Fruit fly (Drosophila melanogaster) whole organism, pupa: Measurements from ENCODE around the gene XRCC1.

Experiments used
- CG10348 ChIP-seq: fragments of 200-800 bp; sonication (Bioruptor generic); IDR thresholded peaks from 2 replicates; pipeline ENCODE4 v1.3.6; 2022; ENCODE audit warnings: missing biosample characterization, missing genetic modification characterization
- CG12605 ChIP-seq: fragments of 200-800 bp; sonication (Bioruptor generic); IDR thresholded peaks from 2 replicates; pipeline ENCODE4 v1.3.6; 2022; ENCODE audit warnings: missing biosample characterization, missing genetic modification characterization
- CG13204 ChIP-seq: fragments of 200-800 bp; sonication (Bioruptor generic); optimal IDR thresholded peaks from 2 replicates; lab custom pipeline; 2018; ENCODE audit warnings: missing biosample characterization, mild to moderate bottlenecking, missing genetic modification characterization, moderate library complexity
- CG14655 ChIP-seq: fragments of 200-800 bp; sonication (Bioruptor generic); optimal IDR thresholded peaks from 3 replicates; lab custom pipeline; 2017; ENCODE audit warnings: mild to moderate bottlenecking, missing biosample characterization, missing genetic modification reagents, missing genetic modification characterization
- CG15710 ChIP-seq: fragments of 200-800 bp; sonication (Bioruptor generic); optimal IDR thresholded peaks from 2 replicates; lab custom pipeline; 2018; ENCODE audit warnings: missing biosample characterization, mild to moderate bottlenecking, missing genetic modification characterization, moderate library complexity
- CG17806 ChIP-seq: fragments of 200-800 bp; sonication (Bioruptor generic); optimal IDR thresholded peaks from 2 replicates; lab custom pipeline; 2018; ENCODE audit warnings: missing biosample characterization, mild to moderate bottlenecking, missing genetic modification characterization, moderate library complexity
- CG32121 ChIP-seq: fragments of 200-800 bp; sonication (Bioruptor generic); IDR thresholded peaks from 2 replicates; pipeline ENCODE4 v1.3.6; 2022; ENCODE audit warnings: missing biosample characterization, missing genetic modification characterization
- CG34367 ChIP-seq: fragments of 200-800 bp; sonication (Bioruptor generic); optimal IDR thresholded peaks from 2 replicates; lab custom pipeline; 2018; ENCODE audit warnings: missing biosample characterization, mild to moderate bottlenecking, missing genetic modification characterization
- CG4496 ChIP-seq: fragments of 200-800 bp; sonication (Bioruptor generic); IDR thresholded peaks from 3 replicates; pipeline ENCODE4 v1.3.6; 2022; ENCODE audit warnings: missing biosample characterization, missing genetic modification characterization
- CG8159 ChIP-seq: fragments of 200-800 bp; sonication (Bioruptor generic); optimal IDR thresholded peaks from 3 replicates; lab custom pipeline; 2018; ENCODE audit warnings: missing biosample characterization, mild to moderate bottlenecking, missing genetic modification characterization, moderate library complexity
- CG8301 ChIP-seq: fragments of 200-800 bp; sonication (Bioruptor generic); optimal IDR thresholded peaks from 2 replicates; lab custom pipeline; 2018; ENCODE audit warnings: missing biosample characterization, mild to moderate bottlenecking, missing genetic modification characterization
- CG9948 ChIP-seq: fragments of 200-800 bp; sonication (Bioruptor generic); optimal IDR thresholded peaks from 2 replicates; lab custom pipeline; 2018; ENCODE audit warnings: missing biosample characterization, mild to moderate bottlenecking, missing genetic modification characterization, moderate library complexity
- D1 ChIP-seq: fragments of 200-800 bp; sonication (Bioruptor generic); optimal IDR thresholded peaks from 2 replicates; lab custom pipeline; 2018; ENCODE audit warnings: missing biosample characterization, mild to moderate bottlenecking, missing genetic modification characterization, moderate library complexity
- EcR ChIP-seq: fragments of 200-800 bp; sonication (Bioruptor generic); optimal IDR thresholded peaks from 3 replicates; lab custom pipeline; 2019; ENCODE audit warnings: missing biosample characterization, missing genetic modification characterization, mild to moderate bottlenecking, moderate library complexity, missing genetic modification reagents
- Ets98B ChIP-seq: fragments of 200-800 bp; sonication (Bioruptor generic); IDR thresholded peaks from 2 replicates; pipeline ENCODE4 v1.3.6; 2022; ENCODE audit warnings: missing biosample characterization, missing genetic modification characterization
- Pif1A ChIP-seq: fragments of 200-800 bp; sonication (Bioruptor generic); optimal IDR thresholded peaks from 3 replicates; lab custom pipeline; 2016; ENCODE audit warnings: missing biosample characterization, missing genetic modification characterization
- Pif1B ChIP-seq: fragments of 200-800 bp; sonication (Bioruptor generic); optimal IDR thresholded peaks from 3 replicates; lab custom pipeline; 2016; ENCODE audit warnings: missing biosample characterization, missing genetic modification characterization
- Snoo ChIP-seq: fragments of 200-800 bp; sonication (Bioruptor generic); optimal IDR thresholded peaks from 3 replicates; lab custom pipeline; 2017; ENCODE audit warnings: missing biosample characterization, mild to moderate bottlenecking, missing genetic modification characterization, inconsistent platforms
- fd96Ca ChIP-seq: fragments of 200-800 bp; sonication (Bioruptor generic); IDR thresholded peaks from 3 replicates; pipeline ENCODE4 v1.3.6; 2022; ENCODE audit warnings: missing biosample characterization, missing genetic modification characterization
- gl ChIP-seq: fragments of 200-800 bp; sonication (Bioruptor generic); optimal IDR thresholded peaks from 2 replicates; lab custom pipeline; 2018; ENCODE audit warnings: missing biosample characterization, mild to moderate bottlenecking, missing genetic modification characterization
- rn ChIP-seq: fragments of 200-800 bp; sonication (Bioruptor generic); IDR thresholded peaks from 2 replicates; pipeline ENCODE4 v1.3.6; 2022; ENCODE audit warnings: missing biosample characterization, missing genetic modification characterization

XRCC1 gene

dm6 chrX:5337316-5337715 is 7.6 kb downstream of the XRCC1 start:
- no peak for TF ChIP-seq rn (GFP tag; lab: Robert Waterston, UW)
- no peak for TF ChIP-seq CG32121 (GFP tag; lab: Robert Waterston, UW)
- no peak for TF ChIP-seq CG4496 (GFP tag; lab: Robert Waterston, UW)
- TF ChIP-seq CG34367 = no peak
- TF ChIP-seq D1 (tag; lab: Kevin White, UChicago) = no peak
- TF ChIP-seq CG17806 (tag; lab: Kevin White, UChicago) = no peak
- TF ChIP-seq CG10348 (GFP tag; lab: Robert Waterston, UW) = no peak
- no peak for TF ChIP-seq CG15710 (tag; lab: Kevin White, UChicago)
- TF ChIP-seq EcR (GFP tag; lab: Kevin White, UChicago) = no peak
- no peak for TF ChIP-seq gl
- no peak for TF ChIP-seq fd96Ca (GFP tag; lab: Robert Waterston, UW)
- TF ChIP-seq Snoo (tag; lab: Kevin White, UChicago) = no peak
- TF ChIP-seq CG12605 (GFP tag; lab: Robert Waterston, UW) = no peak
- TF ChIP-seq Pif1A (GFP tag; lab: Kevin White, UChicago) = no peak
- TF ChIP-seq CG8159 (tag; lab: Kevin White, UChicago) = no peak
- no peak for TF ChIP-seq CG8301 (tag; lab: Kevin White, UChicago)
- no peak for TF ChIP-seq Ets98B (GFP tag; lab: Robert Waterston, UW)
- TF ChIP-seq Pif1B (GFP tag; lab: Kevin White, UChicago) = no peak

- no peak for TF ChIP-seq CG8301 (tag; lab: Kevin White, UChicago)
- TF ChIP-seq CG14655 (GFP tag; lab: Kevin White, UChicago) = peak; percentile 30
- TF ChIP-seq CG15710 (tag; lab: Kevin White, UChicago) = no peak
- TF ChIP-seq EcR (GFP tag; lab: Kevin White, UChicago) = no peak
These were observed 8.8 kb downstream of the XRCC1 start for dm6 chrX:5338435-5338834.

- TF ChIP-seq Ets98B (GFP tag; lab: Robert Waterston, UW) (peak; percentile 65; the same call in 1 of the 2 replicates), fd96Ca (GFP tag; lab: Robert Waterston, UW) (peak; percentile 52; the same call in 1 of the 3 replicates), rn (GFP tag; lab: Robert Waterston, UW) (no peak), CG13204 (GFP tag; lab: Kevin White, UChicago) (no peak), CG32121 (GFP tag; lab: Robert Waterston, UW) (peak; percentile 63; the same call in 1 of the 2 replicates)
These were observed 10.3 kb downstream of the XRCC1 start, which contains the start of gene SK for dm6 chrX:5339970-5340369. TSS of gene SK (plus strand) at chrX:5340236.

dm6 chrX:5349899-5350575 is 20.4 kb downstream of the XRCC1 start:
- TF ChIP-seq CG8301 (tag; lab: Kevin White, UChicago) (no peak), CG4496 (GFP tag; lab: Robert Waterston, UW) (peak; percentile 31; the same call in 1 of the 3 replicates), Snoo (tag; lab: Kevin White, UChicago) (no peak), CG10348 (GFP tag; lab: Robert Waterston, UW) (no peak), Ets98B (GFP tag; lab: Robert Waterston, UW) (peak; percentile 29; the same call in 1 of the 2 replicates), fd96Ca (GFP tag; lab: Robert Waterston, UW) (peak; percentile 31; the same call in 1 of the 3 replicates), CG32121 (GFP tag; lab: Robert Waterston, UW) (peak; percentile 28; the same call in 1 of the 2 replicates), CG9948 (tag; lab: Kevin White, UChicago) (no peak), CG8159 (tag; lab: Kevin White, UChicago) (no peak)

dm6 chrX:5357035-5357434 is 27.4 kb downstream of the XRCC1 start:
- no peak for TF ChIP-seq CG10348 (GFP tag; lab: Robert Waterston, UW)
- TF ChIP-seq CG12605 (GFP tag; lab: Robert Waterston, UW) = no peak
- TF ChIP-seq CG34367 = no peak
- no peak for TF ChIP-seq CG14655 (GFP tag; lab: Kevin White, UChicago)
- TF ChIP-seq D1 (tag; lab: Kevin White, UChicago) = no peak
- TF ChIP-seq Pif1B (GFP tag; lab: Kevin White, UChicago) = no peak
- TF ChIP-seq CG13204 (GFP tag; lab: Kevin White, UChicago) = no peak
- TF ChIP-seq CG4496 (GFP tag; lab: Robert Waterston, UW) = no peak
- TF ChIP-seq CG15710 (tag; lab: Kevin White, UChicago) = no peak
- TF ChIP-seq, all 21 proteins: peak for 0

- TF ChIP-seq gl (no peak), EcR (GFP tag; lab: Kevin White, UChicago) (no peak), CG13204 (GFP tag; lab: Kevin White, UChicago) (no peak), fd96Ca (GFP tag; lab: Robert Waterston, UW) (no peak), CG17806 (tag; lab: Kevin White, UChicago) (no peak), CG14655 (GFP tag; lab: Kevin White, UChicago) (no peak), Pif1B (GFP tag; lab: Kevin White, UChicago) (no peak), CG4496 (GFP tag; lab: Robert Waterston, UW) (no peak), CG8159 (tag; lab: Kevin White, UChicago) (no peak), rn (GFP tag; lab: Robert Waterston, UW) (no peak), CG32121 (GFP tag; lab: Robert Waterston, UW) (no peak), CG34367 (no peak), CG10348 (GFP tag; lab: Robert Waterston, UW) (no peak), Ets98B (GFP tag; lab: Robert Waterston, UW) (no peak), CG9948 (tag; lab: Kevin White, UChicago) (no peak), CG15710 (tag; lab: Kevin White, UChicago) (no peak)
These were observed 29.1 kb downstream of the XRCC1 start for dm6 chrX:5358813-5359212.
